Fruit fly (Drosophila melanogaster): ENCODE measurements around the gene CG11656.

Gene CG11656

dm6 chr3R:13012351-13012750 is 2.7 kb downstream of the CG11656 start (continued):
- peak; percentile 52 for TF ChIP-seq unpg (GFP tag; optimal IDR thresholded peaks at IDR 0.05)
- no peak for TF ChIP-seq Bteb2 (GFP tag; optimal IDR thresholded peaks at IDR 0.05)
- no peak for TF ChIP-seq CG2875 (GFP tag; optimal IDR thresholded peaks at IDR 0.05)
- peak; percentile 51 for TF ChIP-seq CG4282 (GFP tag; optimal IDR thresholded peaks at IDR 0.05)
- TF ChIP-seq Blimp-1 (GFP tag; optimal IDR thresholded peaks at IDR 0.05): peak; percentile 1
- peak; percentile 13 for TF ChIP-seq bigmax (GFP tag; optimal IDR thresholded peaks at IDR 0.05)
- TF ChIP-seq trem (tag; optimal IDR thresholded peaks at IDR 0.05): no peak
- peak; percentile 62 for TF ChIP-seq Ets65A (GFP tag)
- peak; percentile 49 for TF ChIP-seq CG9609 (GFP tag; optimal IDR thresholded peaks at IDR 0.05)
- TF ChIP-seq CG13287 (GFP tag; IDR thresholded peaks at IDR 0.05; ENCODE audit: partially characterized antibody): no peak
- peak; percentile 66 for TF ChIP-seq CHES-1-like (GFP tag; optimal IDR thresholded peaks at IDR 0.05)
- peak; percentile 60 for TF ChIP-seq ind (GFP tag; optimal IDR thresholded peaks at IDR 0.05)
- TF ChIP-seq fd64A (GFP tag; optimal IDR thresholded peaks at IDR 0.05): peak; percentile 0
- TF ChIP-seq CG1233 (GFP tag; optimal IDR thresholded peaks at IDR 0.05): peak; percentile 66
- TF ChIP-seq CG12236 (GFP tag; optimal IDR thresholded peaks at IDR 0.05): no peak
- TF ChIP-seq Xrp1 (GFP tag; IDR thresholded peaks at IDR 0.05): peak; percentile 65
- TF ChIP-seq p53 (GFP tag; optimal IDR thresholded peaks at IDR 0.05): peak; percentile 56
- TF ChIP-seq Atf6 (GFP tag; IDR thresholded peaks at IDR 0.05): peak; percentile 46; the same call in 1 of the 2 replicates
- no peak for TF ChIP-seq CTCF (GFP tag; optimal IDR thresholded peaks at IDR 0.05)
- no peak; the same call in 1 of the 2 replicates for TF ChIP-seq CG31441 (GFP tag; IDR thresholded peaks at IDR 0.05)
- peak; percentile 61 for TF ChIP-seq ems (GFP tag; optimal IDR thresholded peaks at IDR 0.05)
- TF ChIP-seq CG1792 (GFP tag; optimal IDR thresholded peaks at IDR 0.05): no peak
- peak; percentile 75 for TF ChIP-seq Rfx (GFP tag; IDR thresholded peaks at IDR 0.05)
- TF ChIP-seq CG3281 (GFP tag; optimal IDR thresholded peaks at IDR 0.05): peak; percentile 30
- TF ChIP-seq tap (tag; optimal IDR thresholded peaks at IDR 0.05): no peak
- peak; percentile 3 for TF ChIP-seq mirr (GFP tag; optimal IDR thresholded peaks at IDR 0.05)
- TF ChIP-seq ssp (GFP tag; IDR thresholded peaks at IDR 0.05): peak; percentile 27; the same call in 1 of the 2 replicates
- TF ChIP-seq CG17186 (GFP tag; optimal IDR thresholded peaks at IDR 0.05): peak; percentile 17
- peak; percentile 31 for TF ChIP-seq Dad (GFP tag; optimal IDR thresholded peaks at IDR 0.05)
- TF ChIP-seq H2.0 (GFP tag; IDR thresholded peaks at IDR 0.05): peak; percentile 60
- no peak for TF ChIP-seq usp (GFP tag; optimal IDR thresholded peaks at IDR 0.05)
- peak; percentile 0 for TF ChIP-seq Dek (tag; optimal IDR thresholded peaks at IDR 0.05)
- TF ChIP-seq MTF-1 (GFP tag; optimal IDR thresholded peaks at IDR 0.05; ENCODE audit: borderline replicate concordance): peak; percentile 39
- peak; percentile 78 for TF ChIP-seq Awh (GFP tag; IDR thresholded peaks at IDR 0.05)
- no peak for TF ChIP-seq CG3065 (GFP tag; optimal IDR thresholded peaks at IDR 0.05)
- TF ChIP-seq dysf (GFP tag; IDR thresholded peaks at IDR 0.05): peak; percentile 77
- TF ChIP-seq CG7786 (GFP tag; optimal IDR thresholded peaks at IDR 0.05): peak; percentile 65
- peak; percentile 86 for TF ChIP-seq CG34422 (GFP tag; IDR thresholded peaks at IDR 0.05)
- TF ChIP-seq CG3163 (GFP tag; optimal IDR thresholded peaks at IDR 0.05): peak; percentile 61
- peak; percentile 61 for TF ChIP-seq gro (GFP tag; optimal IDR thresholded peaks at IDR 0.05)
- TF ChIP-seq CG14965 (GFP tag; optimal IDR thresholded peaks at IDR 0.05; ENCODE audit: borderline replicate concordance): no peak
- TF ChIP-seq sob (GFP tag; IDR thresholded peaks at IDR 0.05): peak; percentile 71
- TF ChIP-seq dmrt99B (tag; optimal IDR thresholded peaks at IDR 0.05): no peak
- TF ChIP-seq h (optimal IDR thresholded peaks at IDR 0.05): no peak
- no peak for TF ChIP-seq CG34376 (GFP tag; optimal IDR thresholded peaks at IDR 0.05)
- TF ChIP-seq pzg (GFP tag; optimal IDR thresholded peaks at IDR 0.05): peak; percentile 18
- no peak for TF ChIP-seq CG7963 (GFP tag; IDR thresholded peaks at IDR 0.05; ENCODE audit: partially characterized antibody)
- TF ChIP-seq CG15073 (GFP tag; optimal IDR thresholded peaks at IDR 0.05): no peak
- no peak for TF ChIP-seq CG2116 (GFP tag; optimal IDR thresholded peaks at IDR 0.05)
- TF ChIP-seq Med (GFP tag): peak; percentile 96
- peak; percentile 17 for TF ChIP-seq ATbp (GFP tag; optimal IDR thresholded peaks at IDR 0.05)
- peak; percentile 62; the same call in 1 of the 2 replicates for TF ChIP-seq ara (GFP tag; IDR thresholded peaks at IDR 0.05)
- peak; percentile 58 to 62 for TF ChIP-seq chif (GFP tag; optimal IDR thresholded peaks at IDR 0.05)

Data from whole organism, embryonic.